Fruit fly (Drosophila melanogaster) whole organism, embryonic: ENCODE data around the gene CG14174.

ENCODE experiments used
- Bdp1 ChIP-seq: fragments of 200-800 bp; sonication (Bioruptor generic); optimal IDR thresholded peaks from 3 replicates; lab custom pipeline; 2016; ENCODE audit warnings: missing biosample characterization, missing genetic modification characterization
- BtbVII ChIP-seq: fragments of 200-800 bp; sonication (Bioruptor generic); optimal IDR thresholded peaks from 3 replicates; lab custom pipeline; 2017; ENCODE audit warnings: missing biosample characterization, mild to moderate bottlenecking, missing genetic modification characterization
- CG10959 ChIP-seq: fragments of 200-800 bp; sonication (Bioruptor generic); IDR thresholded peaks from 2 replicates; pipeline ENCODE4 v1.3.6; 2022; ENCODE audit warnings: missing biosample characterization, missing genetic modification characterization
- CG11696 ChIP-seq: fragments of 200-800 bp; sonication (Bioruptor generic); IDR thresholded peaks from 2 replicates; pipeline ENCODE4 v1.3.6; 2022; ENCODE audit warnings: missing biosample characterization, missing genetic modification characterization
- CG12071 ChIP-seq: fragments of 200-800 bp; sonication (Bioruptor generic); optimal IDR thresholded peaks from 3 replicates; lab custom pipeline; 2018; ENCODE audit warnings: missing biosample characterization, mild to moderate bottlenecking, missing genetic modification characterization
- CG13894 ChIP-seq: fragments of 200-800 bp; sonication (Bioruptor generic); optimal IDR thresholded peaks from 3 replicates; lab custom pipeline; 2018; ENCODE audit warnings: missing biosample characterization, mild to moderate bottlenecking, missing genetic modification characterization, moderate library complexity
- CG16779 ChIP-seq: fragments of 200-800 bp; sonication (Bioruptor generic); IDR thresholded peaks from 2 replicates; pipeline ENCODE4 v1.3.6; 2022; ENCODE audit warnings: missing biosample characterization, missing genetic modification characterization
- CG18011 ChIP-seq: fragments of 200-800 bp; sonication (Bioruptor generic); optimal IDR thresholded peaks from 2 replicates; lab custom pipeline; 2017; ENCODE audit warnings: missing biosample characterization, missing genetic modification characterization, mild to moderate bottlenecking, moderate library complexity, missing genotype
- CG2116 ChIP-seq: fragments of 200-800 bp; sonication (Bioruptor generic); optimal IDR thresholded peaks from 3 replicates; lab custom pipeline; 2018; ENCODE audit warnings: missing biosample characterization, mild to moderate bottlenecking, missing genetic modification characterization
- CG2678 ChIP-seq: fragments of 200-800 bp; sonication (Bioruptor generic); optimal IDR thresholded peaks from 3 replicates; lab custom pipeline; 2019; ENCODE audit warnings: missing biosample characterization, mild to moderate bottlenecking, missing genetic modification characterization, moderate library complexity
- CG3281 ChIP-seq: fragments of 200-800 bp; sonication (Bioruptor generic); optimal IDR thresholded peaks from 3 replicates; lab custom pipeline; 2017; ENCODE audit warnings: missing biosample characterization, mild to moderate bottlenecking, missing genetic modification characterization
- CG34224 ChIP-seq: fragments of 200-800 bp; sonication (Bioruptor generic); IDR thresholded peaks from 3 replicates; pipeline ENCODE4 v1.3.6; 2022; ENCODE audit warnings: missing biosample characterization, missing genetic modification characterization; ENCODE audit not compliant: partially characterized antibody
- CG4707 ChIP-seq: fragments of 200-800 bp; sonication (Bioruptor generic); optimal IDR thresholded peaks from 2 replicates; lab custom pipeline; 2018; ENCODE audit warnings: missing biosample characterization, mild to moderate bottlenecking, missing genetic modification characterization, moderate library complexity
- CG7271 ChIP-seq: fragments of 200-800 bp; sonication (Bioruptor generic); optimal IDR thresholded peaks from 2 replicates; lab custom pipeline; 2018; ENCODE audit warnings: missing biosample characterization, mild to moderate bottlenecking, missing genetic modification characterization, moderate library complexity
- CG7786 ChIP-seq: fragments of 200-800 bp; sonication (Bioruptor generic); optimal IDR thresholded peaks from 2 replicates; lab custom pipeline; 2016; ENCODE audit warnings: missing biosample characterization, missing genetic modification characterization
- CG7963 ChIP-seq: fragments of 200-800 bp; sonication (Bioruptor generic); IDR thresholded peaks from 3 replicates; pipeline ENCODE4 v1.3.6; 2022; ENCODE audit warnings: missing biosample characterization, missing genetic modification characterization; ENCODE audit not compliant: partially characterized antibody
- CG8089 ChIP-seq: fragments of 200-800 bp; sonication (Bioruptor generic); optimal IDR thresholded peaks from 3 replicates; lab custom pipeline; 2016; ENCODE audit warnings: missing biosample characterization, missing genetic modification characterization
- CG8281 ChIP-seq: fragments of 200-800 bp; sonication (Bioruptor generic); optimal IDR thresholded peaks from 2 replicates; lab custom pipeline; 2018; ENCODE audit warnings: missing biosample characterization, mild to moderate bottlenecking, missing genetic modification characterization, moderate library complexity
- CG9437 ChIP-seq: fragments of 200-800 bp; sonication (Bioruptor generic); optimal IDR thresholded peaks from 2 replicates; lab custom pipeline; 2018; ENCODE audit warnings: missing biosample characterization, mild to moderate bottlenecking, missing genetic modification characterization
- CG9797 ChIP-seq: fragments of 200-800 bp; sonication (Bioruptor generic); optimal IDR thresholded peaks from 3 replicates; lab custom pipeline; 2018; ENCODE audit warnings: missing biosample characterization, mild to moderate bottlenecking, missing genetic modification characterization
- D19B ChIP-seq: fragments of 200-800 bp; sonication (Bioruptor generic); optimal IDR thresholded peaks from 2 replicates; lab custom pipeline; 2017; ENCODE audit warnings: missing biosample characterization, mild to moderate bottlenecking, missing genetic modification characterization
- Dp ChIP-seq: fragments of 200-800 bp; sonication (Bioruptor generic); optimal IDR thresholded peaks from 2 replicates; lab custom pipeline; 2018; ENCODE audit warnings: missing biosample characterization, mild to moderate bottlenecking, missing genetic modification characterization, moderate library complexity
- Ets97D ChIP-seq: fragments of 200-800 bp; sonication (Bioruptor generic); optimal IDR thresholded peaks from 3 replicates; lab custom pipeline; 2016; ENCODE audit warnings: missing biosample characterization, missing genetic modification characterization
- Fer2 ChIP-seq: fragments of 200-800 bp; sonication (Bioruptor generic); optimal IDR thresholded peaks from 2 replicates; lab custom pipeline; 2018; ENCODE audit warnings: missing biosample characterization, mild to moderate bottlenecking, missing genetic modification characterization, moderate library complexity
- HmgZ ChIP-seq: fragments of 200-800 bp; sonication (Bioruptor generic); optimal IDR thresholded peaks from 2 replicates; lab custom pipeline; 2018; ENCODE audit warnings: missing biosample characterization, mild to moderate bottlenecking, missing genetic modification characterization
- Hmr ChIP-seq: fragments of 200-800 bp; sonication (Bioruptor generic); optimal IDR thresholded peaks from 3 replicates; lab custom pipeline; 2017; ENCODE audit warnings: mild to moderate bottlenecking, missing biosample characterization, missing genetic modification reagents, missing genetic modification characterization
- Kr ChIP-seq: fragments of 200-800 bp; sonication (Bioruptor generic); optimal IDR thresholded peaks from 2 replicates; lab custom pipeline; 2017; ENCODE audit warnings: missing biosample characterization, mild to moderate bottlenecking, missing genetic modification characterization
- PHDP ChIP-seq: fragments of 200-800 bp; sonication (Bioruptor generic); optimal IDR thresholded peaks from 3 replicates; lab custom pipeline; 2018; ENCODE audit warnings: missing biosample characterization, mild to moderate bottlenecking, missing genetic modification characterization, moderate library complexity
- Ravus ChIP-seq: fragments of 200-800 bp; sonication (Bioruptor generic); IDR thresholded peaks from 2 replicates; pipeline ENCODE4 v1.3.6; 2022; ENCODE audit warnings: missing biosample characterization, missing genetic modification characterization
- Sin3A ChIP-seq: fragments of >200 bp; optimal IDR thresholded peaks from 2 replicates; lab custom pipeline; 2018
- br ChIP-seq: fragments of >200 bp; optimal IDR thresholded peaks from 2 replicates; lab custom pipeline; 2017
- cg ChIP-seq: fragments of 200-800 bp; sonication (Bioruptor generic); optimal IDR thresholded peaks from 3 replicates; lab custom pipeline; 2019; ENCODE audit warnings: missing biosample characterization, mild to moderate bottlenecking, missing genetic modification characterization, moderate library complexity
- corto ChIP-seq: fragments of 200-800 bp; sonication (Bioruptor generic); optimal IDR thresholded peaks from 2 replicates; lab custom pipeline; 2016; ENCODE audit warnings: missing biosample characterization, mild to moderate bottlenecking, missing genetic modification characterization, moderate library complexity
- eve ChIP-seq, 2 experiments: fragments of >200 bp; optimal IDR thresholded peaks; 2 replicates each; lab custom pipeline; 2017; ENCODE audit warnings: missing biosample characterization in 2 of 2, missing genetic modification characterization in 2 of 2
- fd96Cb ChIP-seq: fragments of 200-800 bp; sonication (Bioruptor generic); optimal IDR thresholded peaks from 2 replicates; lab custom pipeline; 2018; ENCODE audit warnings: missing biosample characterization, mild to moderate bottlenecking, missing genetic modification characterization, moderate library complexity
- gcm ChIP-seq: fragments of 200-800 bp; sonication (Bioruptor generic); optimal IDR thresholded peaks from 2 replicates; lab custom pipeline; 2019; ENCODE audit warnings: missing biosample characterization, mild to moderate bottlenecking, missing genetic modification characterization, moderate library complexity
- gfzf ChIP-seq: fragments of 200-800 bp; sonication (Bioruptor generic); optimal IDR thresholded peaks from 2 replicates; lab custom pipeline; 2016; ENCODE audit warnings: missing biosample characterization, mild to moderate bottlenecking, missing genetic modification characterization, moderate library complexity
- ken ChIP-seq: fragments of 200-800 bp; sonication (Bioruptor generic); IDR thresholded peaks from 3 replicates; pipeline ENCODE4 v1.3.6; 2022; ENCODE audit warnings: missing biosample characterization, missing genetic modification characterization
- lbe ChIP-seq: fragments of 200-800 bp; sonication (Bioruptor generic); optimal IDR thresholded peaks from 2 replicates; lab custom pipeline; 2016; ENCODE audit warnings: missing biosample characterization, mild to moderate bottlenecking, missing genetic modification characterization
- nom ChIP-seq: fragments of 200-800 bp; sonication (Bioruptor generic); optimal IDR thresholded peaks from 2 replicates; lab custom pipeline; 2017; ENCODE audit warnings: missing biosample characterization, missing genetic modification characterization, mild to moderate bottlenecking, moderate library complexity, missing genetic modification reagents
- repo ChIP-seq: fragments of 200-800 bp; sonication (Bioruptor generic); optimal IDR thresholded peaks from 2 replicates; lab custom pipeline; 2016; ENCODE audit warnings: missing biosample characterization, missing genetic modification characterization
- run ChIP-seq: fragments of 200-800 bp; sonication (Bioruptor generic); optimal IDR thresholded peaks from 3 replicates; lab custom pipeline; 2018; ENCODE audit warnings: missing biosample characterization, mild to moderate bottlenecking, missing genetic modification characterization
- scrt ChIP-seq: fragments of 200-800 bp; sonication (Bioruptor generic); optimal IDR thresholded peaks from 2 replicates; lab custom pipeline; 2018; ENCODE audit warnings: missing biosample characterization, mild to moderate bottlenecking, missing genetic modification characterization, moderate library complexity
- sens ChIP-seq: fragments of 200-800 bp; sonication (Bioruptor generic); peaks from one replicate; lab custom pipeline; 2016; ENCODE audit warnings: missing biosample characterization, missing genetic modification characterization
- slbo ChIP-seq: fragments of 200-800 bp; sonication (Bioruptor generic); IDR thresholded peaks from 2 replicates; pipeline ENCODE4 v1.3.6; 2022; ENCODE audit warnings: missing biosample characterization, missing genetic modification characterization
- slou ChIP-seq: fragments of 200-800 bp; sonication (Bioruptor generic); optimal IDR thresholded peaks from 3 replicates; lab custom pipeline; 2016; ENCODE audit warnings: missing biosample characterization, missing genetic modification characterization
- sr ChIP-seq: fragments of 200-800 bp; sonication (Bioruptor generic); IDR thresholded peaks from 3 replicates; pipeline ENCODE4 v1.3.6; 2022; ENCODE audit warnings: missing biosample characterization, missing genetic modification characterization
- vvl ChIP-seq: fragments of 200-800 bp; sonication (Bioruptor generic); IDR thresholded peaks from 2 replicates; pipeline ENCODE4 v1.3.6; 2022; ENCODE audit warnings: missing biosample characterization, missing genetic modification characterization
- wor ChIP-seq: fragments of 200-800 bp; sonication (Bioruptor generic); IDR thresholded peaks from 2 replicates; pipeline ENCODE4 v1.3.6; 2022; ENCODE audit warnings: missing biosample characterization, missing genetic modification characterization
- zfh2 ChIP-seq: fragments of 200-800 bp; sonication (Bioruptor generic); optimal IDR thresholded peaks from 2 replicates; lab custom pipeline; 2016; ENCODE audit warnings: missing biosample characterization, missing genetic modification characterization

The CG14174 gene

dm6 chr3L:9713828-9714536 lies 5.1 kb upstream of the CG14174 start, which contains the start of gene vsg (continued):
- TF ChIP-seq CG18011 (GFP tag; lab: Kevin White, UChicago) (no peak), CG11696 (GFP tag; lab: Robert Waterston, UW) (0 out of 2 replicates have a peak, but pooled peaks have one; percentile 22), lbe (no peak), CG16779 (GFP tag; lab: Robert Waterston, UW) (0 out of 2 replicates have a peak, but pooled peaks have one; percentile 38), scrt (GFP tag; lab: Kevin White, UChicago) (peak; percentile 49), ken (GFP tag; lab: Robert Waterston, UW) (peak; percentile 56), Sin3A (lab: Kevin White, UChicago) (peak; percentile 31), gcm (GFP tag; lab: Kevin White, UChicago) (peak; percentile 48), CG34224 (peak; percentile 83), nom (GFP tag; lab: Kevin White, UChicago) (no peak), CG2116 (GFP tag; lab: Kevin White, UChicago) (peak; percentile 67), Ravus (no peak), fd96Cb (tag; lab: Kevin White, UChicago) (peak; percentile 80), CG2678 (tag; lab: Kevin White, UChicago) (peak; percentile 90), CG9797 (peak; percentile 54), cg (no peak), HmgZ (tag; lab: Kevin White, UChicago) (peak; percentile 34), CG7271 (tag; lab: Kevin White, UChicago) (no peak), Hmr (GFP tag; lab: Kevin White, UChicago) (peak; percentile 75), slou (GFP tag; lab: Kevin White, UChicago) (peak; percentile 85), eve (GFP tag; optimal IDR thresholded peaks at IDR 0.05; lab: Kevin White, UChicago) (no peak), sens (GFP tag; lab: Kevin White, UChicago) (peak; percentile 86), repo (GFP tag; lab: Kevin White, UChicago) (no peak), CG12071 (GFP tag; lab: Kevin White, UChicago) (no peak), gfzf (GFP tag; lab: Kevin White, UChicago) (peak; percentile 69), Fer2 (tag; lab: Kevin White, UChicago) (peak; percentile 72), zfh2 (GFP tag; lab: Kevin White, UChicago) (peak; percentile 67), Kr (no peak), CG8089 (no peak), vvl (GFP tag; lab: Robert Waterston, UW) (peak; percentile 69), sr (GFP tag; lab: Robert Waterston, UW) (no peak), CG4707 (GFP tag; lab: Kevin White, UChicago) (no peak), br (lab: Kevin White, UChicago) (no peak), slbo (GFP tag; lab: Robert Waterston, UW) (peak; percentile 78), corto (GFP tag; lab: Kevin White, UChicago) (no peak), Ets97D (peak; percentile 29), PHDP (tag; lab: Kevin White, UChicago) (peak; percentile 78), BtbVII (GFP tag; lab: Kevin White, UChicago) (peak; percentile 45), CG3281 (peak; percentile 77), Dp (no peak), CG13894 (tag; lab: Kevin White, UChicago) (peak; percentile 71), CG8281 (tag; lab: Kevin White, UChicago) (peak; percentile 55), D19B (GFP tag; lab: Kevin White, UChicago) (peak; percentile 73), run (tag; lab: Kevin White, UChicago) (peak; percentile 32), wor (GFP tag; lab: Robert Waterston, UW) (peak; percentile 50; the same call in 1 of the 2 replicates), Bdp1 (no peak), CG10959 (GFP tag; lab: Robert Waterston, UW) (no peak), CG7786 (GFP tag; lab: Kevin White, UChicago) (peak; percentile 48), CG7963 (peak; percentile 84), CG9437 (peak; percentile 87)
